In genomic region chrX:4446009-4446408, dm6 we compare ENCODE assay signal across 4 fruit fly cellular contexts.
TF ChIP-seq lines count a peak whose summit lies in the region.

No protein-coding gene starts in this region.

- TF ChIP-seq CTCF in whole organism, embryonic (GFP tag; optimal IDR thresholded peaks at IDR 0.05; lab: Kevin White, UChicago): no peak

TF ChIP-seq in whole organism, embryonic, 481 proteins besides CTCF, POLR2A, EP300 and RAD21 (continues in another document):
- TF ChIP-seq CG4424 (GFP tag; optimal IDR thresholded peaks at IDR 0.05; lab: Kevin White, UChicago): peak; percentile 58
- TF ChIP-seq CG3163 (GFP tag; optimal IDR thresholded peaks at IDR 0.05; lab: Kevin White, UChicago): peak; percentile 14
- no peak for TF ChIP-seq Dp (GFP tag; optimal IDR thresholded peaks at IDR 0.05; lab: Kevin White, UChicago)
- no peak for TF ChIP-seq pum (GFP tag; optimal IDR thresholded peaks at IDR 0.05; lab: Kevin White, UChicago)
- TF ChIP-seq CG9609 (GFP tag; optimal IDR thresholded peaks at IDR 0.05; lab: Kevin White, UChicago): peak; percentile 41
- no peak for TF ChIP-seq tup (GFP tag; optimal IDR thresholded peaks at IDR 0.05; lab: Kevin White, UChicago)
- peak; percentile 82 for TF ChIP-seq CG10366 (GFP tag; IDR thresholded peaks at IDR 0.05; lab: Robert Waterston, UW)
- TF ChIP-seq NC2α (GFP tag; optimal IDR thresholded peaks at IDR 0.05; lab: Kevin White, UChicago): no peak
- peak; percentile 70 for TF ChIP-seq Nf-YA (GFP tag; IDR thresholded peaks at IDR 0.05; lab: Robert Waterston, UW)
- TF ChIP-seq usp (GFP tag; optimal IDR thresholded peaks at IDR 0.05; lab: Kevin White, UChicago): no peak
- peak; percentile 78 for TF ChIP-seq CG32532 (GFP tag; IDR thresholded peaks at IDR 0.05; lab: Robert Waterston, UW)
- TF ChIP-seq CG5245 (GFP tag; optimal IDR thresholded peaks at IDR 0.05; lab: Kevin White, UChicago): peak; percentile 38
- peak; percentile 76; the same call in 2 of the 3 replicates for TF ChIP-seq Dbx (GFP tag; IDR thresholded peaks at IDR 0.05; lab: Robert Waterston, UW)
- no peak for TF ChIP-seq MTF-1 (GFP tag; optimal IDR thresholded peaks at IDR 0.05; lab: Kevin White, UChicago; ENCODE audit: borderline replicate concordance)
- TF ChIP-seq CG8765 (GFP tag; IDR thresholded peaks at IDR 0.05; lab: Robert Waterston, UW): no peak
- no peak for TF ChIP-seq CG30431 (GFP tag; optimal IDR thresholded peaks at IDR 0.05; lab: Kevin White, UChicago)
- no peak for TF ChIP-seq CG1832 (GFP tag; optimal IDR thresholded peaks at IDR 0.05; lab: Kevin White, UChicago)
- TF ChIP-seq NFAT (GFP tag; IDR thresholded peaks at IDR 0.05; lab: Robert Waterston, UW): peak; percentile 57
- no peak for TF ChIP-seq Lhr (GFP tag; optimal IDR thresholded peaks at IDR 0.05; lab: Kevin White, UChicago)
- no peak for TF ChIP-seq ac (GFP tag; optimal IDR thresholded peaks at IDR 0.05; lab: Kevin White, UChicago)
- peak; percentile 90 for TF ChIP-seq row (GFP tag; IDR thresholded peaks at IDR 0.05; lab: Robert Waterston, UW)
- peak; percentile 33 for TF ChIP-seq Myb (GFP tag; optimal IDR thresholded peaks at IDR 0.05; lab: Kevin White, UChicago)
- peak; percentile 15 to 74 for TF ChIP-seq Pdp1 (GFP tag; optimal IDR thresholded peaks at IDR 0.05; lab: Kevin White, UChicago)

TF ChIP-seq in whole organism, prepupa, 60 proteins besides CTCF, POLR2A, EP300 and RAD21 (continues in another document):
- TF ChIP-seq CG6792 (GFP tag; optimal IDR thresholded peaks at IDR 0.05; lab: Kevin White, UChicago) (peak; percentile 21), Eip75B (GFP tag; optimal IDR thresholded peaks at IDR 0.05; lab: Kevin White, UChicago) (no peak), CG31627 (GFP tag; optimal IDR thresholded peaks at IDR 0.05; lab: Kevin White, UChicago) (peak; percentile 72), CG11902 (GFP tag; optimal IDR thresholded peaks at IDR 0.05; lab: Kevin White, UChicago) (no peak), Sox102F (GFP tag; optimal IDR thresholded peaks at IDR 0.05; lab: Kevin White, UChicago) (peak; percentile 19), CG6808 (GFP tag; optimal IDR thresholded peaks at IDR 0.05; lab: Kevin White, UChicago) (no peak), fd85E (GFP tag; optimal IDR thresholded peaks at IDR 0.05; lab: Kevin White, UChicago) (no peak), cyc (GFP tag; optimal IDR thresholded peaks at IDR 0.05; lab: Kevin White, UChicago) (peak; percentile 59), dac (GFP tag; optimal IDR thresholded peaks at IDR 0.05; lab: Kevin White, UChicago) (no peak), Met (GFP tag; optimal IDR thresholded peaks at IDR 0.05; lab: Kevin White, UChicago) (peak; percentile 55), net (GFP tag; optimal IDR thresholded peaks at IDR 0.05; lab: Kevin White, UChicago) (no peak), CG6854 (GFP tag; optimal IDR thresholded peaks at IDR 0.05; lab: Kevin White, UChicago) (no peak), Eip78C (GFP tag; lab: Kevin White, UChicago) (peak; percentile 34), CG15336 (GFP tag; IDR thresholded peaks at IDR 0.05; lab: Robert Waterston, UW) (no peak), CG3919 (GFP tag; optimal IDR thresholded peaks at IDR 0.05; lab: Kevin White, UChicago) (peak; percentile 8), Hr4 (GFP tag; optimal IDR thresholded peaks at IDR 0.05; lab: Kevin White, UChicago) (no peak), fd59A (GFP tag; optimal IDR thresholded peaks at IDR 0.05; lab: Kevin White, UChicago) (no peak), Smox (GFP tag; optimal IDR thresholded peaks at IDR 0.05; lab: Kevin White, UChicago) (peak; percentile 55), pdm3 (GFP tag; optimal IDR thresholded peaks at IDR 0.05; lab: Kevin White, UChicago) (peak; percentile 8), topi (GFP tag; optimal IDR thresholded peaks at IDR 0.05; lab: Kevin White, UChicago) (peak; percentile 63), Hr39 (GFP tag; optimal IDR thresholded peaks at IDR 0.05; lab: Kevin White, UChicago) (peak; percentile 62), CG6276 (GFP tag; optimal IDR thresholded peaks at IDR 0.05; lab: Kevin White, UChicago) (no peak), Sox14 (GFP tag; optimal IDR thresholded peaks at IDR 0.05; lab: Kevin White, UChicago) (peak; percentile 28), CG4318 (GFP tag; optimal IDR thresholded peaks at IDR 0.05; lab: Kevin White, UChicago) (no peak), Ets21C (GFP tag; optimal IDR thresholded peaks at IDR 0.05; lab: Kevin White, UChicago) (peak; percentile 35)

TF ChIP-seq in whole organism, pupa, 21 proteins besides CTCF, POLR2A, EP300 and RAD21:
- TF ChIP-seq fd96Ca (GFP tag; IDR thresholded peaks at IDR 0.05; lab: Robert Waterston, UW) (peak; percentile 36; the same call in 1 of the 3 replicates), CG17806 (tag; optimal IDR thresholded peaks at IDR 0.05; lab: Kevin White, UChicago) (no peak), CG4496 (GFP tag; IDR thresholded peaks at IDR 0.05; lab: Robert Waterston, UW) (0 out of 3 replicates have a peak, but pooled peaks have one; percentile 37)

TF ChIP-seq in whole organism, wandering third instar larva, 38 proteins besides CTCF, POLR2A, EP300 and RAD21:
- TF ChIP-seq rgr (GFP tag; optimal IDR thresholded peaks at IDR 0.05; lab: Kevin White, UChicago): peak; percentile 69
- no peak for TF ChIP-seq Abd-B (GFP tag; optimal IDR thresholded peaks at IDR 0.05; lab: Kevin White, UChicago)
- TF ChIP-seq Dfd (GFP tag; optimal IDR thresholded peaks at IDR 0.05; lab: Kevin White, UChicago): peak; percentile 29
- TF ChIP-seq Sp1 (GFP tag; optimal IDR thresholded peaks at IDR 0.05; lab: Kevin White, UChicago): peak; percentile 38
- peak; percentile 49 for TF ChIP-seq sv (GFP tag; optimal IDR thresholded peaks at IDR 0.05; lab: Kevin White, UChicago)
- TF ChIP-seq GATAd (GFP tag; optimal IDR thresholded peaks at IDR 0.05; lab: Kevin White, UChicago): no peak
- TF ChIP-seq ey (GFP tag; optimal IDR thresholded peaks at IDR 0.05; lab: Kevin White, UChicago): peak; percentile 68
- TF ChIP-seq CG32264 (GFP tag; optimal IDR thresholded peaks at IDR 0.05; lab: Kevin White, UChicago): no peak
- no peak for TF ChIP-seq Myc (optimal IDR thresholded peaks at IDR 0.05; lab: Kevin White, UChicago)
- TF ChIP-seq Vsx2 (GFP tag; optimal IDR thresholded peaks at IDR 0.05; lab: Kevin White, UChicago; ENCODE audit: partially characterized antibody): no peak
- no peak for TF ChIP-seq Rel (GFP tag; optimal IDR thresholded peaks at IDR 0.05; lab: Kevin White, UChicago)
- TF ChIP-seq Rel (tag; optimal IDR thresholded peaks at IDR 0.05; lab: Kevin White, UChicago): no peak
- peak; percentile 33 for TF ChIP-seq Hnf4 (GFP tag; optimal IDR thresholded peaks at IDR 0.05; lab: Kevin White, UChicago)
- TF ChIP-seq CG9705 (GFP tag; optimal IDR thresholded peaks at IDR 0.05; lab: Kevin White, UChicago): no peak
- peak; percentile 70 for TF ChIP-seq HLH106 (tag; optimal IDR thresholded peaks at IDR 0.05; lab: Kevin White, UChicago)
- TF ChIP-seq Mio (GFP tag; optimal IDR thresholded peaks at IDR 0.05; lab: Kevin White, UChicago): no peak
- peak; percentile 70 for TF ChIP-seq jim (GFP tag; optimal IDR thresholded peaks at IDR 0.05; lab: Kevin White, UChicago)
- no peak for TF ChIP-seq Dif (GFP tag; optimal IDR thresholded peaks at IDR 0.05; lab: Kevin White, UChicago; ENCODE audit: partially characterized antibody)
- TF ChIP-seq lola (GFP tag; optimal IDR thresholded peaks at IDR 0.05; lab: Kevin White, UChicago): no peak
- TF ChIP-seq Hr78 (GFP tag; optimal IDR thresholded peaks at IDR 0.05; lab: Kevin White, UChicago): no peak
- no peak for TF ChIP-seq CrebA (GFP tag; optimal IDR thresholded peaks at IDR 0.05; lab: Kevin White, UChicago; ENCODE audit: borderline replicate concordance)
- TF ChIP-seq fru (GFP tag; optimal IDR thresholded peaks at IDR 0.05; lab: Kevin White, UChicago): no peak
- TF ChIP-seq dmrt93B (GFP tag; optimal IDR thresholded peaks at IDR 0.05; lab: Kevin White, UChicago): peak; percentile 62
- no peak for TF ChIP-seq Jra (GFP tag; optimal IDR thresholded peaks at IDR 0.05; lab: Kevin White, UChicago)
- TF ChIP-seq usp (GFP tag; optimal IDR thresholded peaks at IDR 0.05; lab: Kevin White, UChicago): no peak
- peak; percentile 73 for TF ChIP-seq h (GFP tag; optimal IDR thresholded peaks at IDR 0.05; lab: Kevin White, UChicago)
- TF ChIP-seq psq (GFP tag; optimal IDR thresholded peaks at IDR 0.05; lab: Kevin White, UChicago): peak; percentile 35
- peak in 1 of 2 experiments; percentile 14 for TF ChIP-seq foxo (GFP tag; optimal IDR thresholded peaks at IDR 0.05; lab: Kevin White, UChicago)
- TF ChIP-seq Hr83 (GFP tag; optimal IDR thresholded peaks at IDR 0.05; lab: Kevin White, UChicago; ENCODE audit: poor library complexity, severe bottlenecking): no peak
- TF ChIP-seq OdsH (GFP tag; optimal IDR thresholded peaks at IDR 0.05; lab: Kevin White, UChicago): peak; percentile 48
- TF ChIP-seq br (GFP tag; optimal IDR thresholded peaks at IDR 0.05; lab: Kevin White, UChicago): peak; percentile 62
- TF ChIP-seq woc (GFP tag; optimal IDR thresholded peaks at IDR 0.05; lab: Kevin White, UChicago): no peak
- TF ChIP-seq dsf (GFP tag; optimal IDR thresholded peaks at IDR 0.05; lab: Kevin White, UChicago; ENCODE audit: borderline replicate concordance): no peak
- no peak for TF ChIP-seq N (GFP tag; optimal IDR thresholded peaks at IDR 0.05; lab: Kevin White, UChicago)
- TF ChIP-seq dl (GFP tag; optimal IDR thresholded peaks at IDR 0.05; lab: Kevin White, UChicago; ENCODE audit: insufficient read depth in 1 of 2, partially characterized antibody in 2 of 2): no peak
- no peak for TF ChIP-seq brk (GFP tag; optimal IDR thresholded peaks at IDR 0.05; lab: Kevin White, UChicago)
- TF ChIP-seq sage (GFP tag; optimal IDR thresholded peaks at IDR 0.05; lab: Kevin White, UChicago): peak; percentile 3
- TF ChIP-seq tai (GFP tag; optimal IDR thresholded peaks at IDR 0.05; lab: Kevin White, UChicago): no peak
- no peak for TF ChIP-seq pan (optimal IDR thresholded peaks at IDR 0.05; lab: Kevin White, UChicago)
TF ChIP-seq in whole organism, wandering third instar larva: peak in this region for 15.

Comparison
In these comparisons a context has a peak if more than half of its experiments do, and no peak if none do; other contexts are left out.
1. Of the 7 proteins assayed by ChIP-seq in both whole organism, embryonic and whole organism, prepupa: peak only in whole organism, embryonic: Blimp-1, CG16779 and Gug; only in whole organism, prepupa: Hr39; in both: Sox102F; in neither: 2.